Worm (Caenorhabditis elegans) whole organism, L1 larva: Measurements from ENCODE around the gene F26F4.8.

Experiments
- alr-1 ChIP-seq: fragments of 200-800 bp; sonication (Bioruptor generic); optimal IDR thresholded peaks from 2 replicates; lab custom pipeline; 2018; ENCODE audit warnings: borderline replicate concordance, mild to moderate bottlenecking, missing genetic modification characterization, missing compliant biosample characterization
- ama-1 ChIP-seq: fragments of 150-350 bp; optimal IDR thresholded peaks from 2 replicates; lab custom pipeline; 2014
- efl-1 ChIP-seq, 4 experiments: fragments of 150-350 bp; optimal IDR thresholded peaks in 3 of 4; peaks in 1 of 4; 1 replicate in 1 of 4; 2 replicates in 3 of 4; lab custom pipeline; 2014; ENCODE audit warnings: missing biosample characterization in 2 of 4, missing genetic modification characterization in 2 of 4, missing genetic modification reagents in 2 of 4
- egl-13 ChIP-seq: sonication (generic microtip); optimal IDR thresholded peaks from 2 replicates; lab custom pipeline; 2016; ENCODE audit warnings: missing genotype, missing genetic modification reagents, missing genetic modification characterization, missing compliant biosample characterization
- ets-5 ChIP-seq: fragments of 200-800 bp; sonication (Bioruptor generic); IDR thresholded peaks from 2 replicates; pipeline ENCODE4 v1.3.6; 2022; ENCODE audit warnings: missing genetic modification characterization, missing compliant biosample characterization
- fkh-10 ChIP-seq: sonication (generic microtip); optimal IDR thresholded peaks from 2 replicates; lab custom pipeline; 2017; ENCODE audit warnings: missing biosample characterization, missing genetic modification reagents, missing genetic modification characterization
- jun-1 ChIP-seq: fragments of 150-350 bp; optimal IDR thresholded peaks from 2 replicates; lab custom pipeline; 2014; ENCODE audit warnings: missing biosample characterization, missing genetic modification reagents, missing genetic modification characterization
- lin-13 ChIP-seq: fragments of 150-350 bp; optimal IDR thresholded peaks from 2 replicates; lab custom pipeline; 2014; ENCODE audit warnings: missing biosample characterization, missing genetic modification reagents, missing genetic modification characterization
- lsy-2 ChIP-seq, 2 experiments: fragments of 150-350 bp; optimal IDR thresholded peaks; 2 replicates each; lab custom pipeline; 2014; ENCODE audit warnings: missing biosample characterization in 2 of 2, missing genetic modification characterization in 2 of 2
- nhr-237 ChIP-seq: fragments of 150-350 bp; optimal IDR thresholded peaks from 2 replicates; lab custom pipeline; 2014; ENCODE audit warnings: missing biosample characterization, missing genetic modification characterization
- nhr-77 ChIP-seq: fragments of 150-350 bp; optimal IDR thresholded peaks from 2 replicates; lab custom pipeline; 2014; ENCODE audit warnings: missing biosample characterization, missing genetic modification characterization
- skn-1 ChIP-seq: fragments of 150-350 bp; optimal IDR thresholded peaks from 2 replicates; lab custom pipeline; 2014; ENCODE audit warnings: missing biosample characterization, missing genetic modification characterization
- snpc-4 ChIP-seq: fragments of 150-350 bp; optimal IDR thresholded peaks from 2 replicates; lab custom pipeline; 2014; ENCODE audit warnings: missing biosample characterization, missing genetic modification characterization
- unc-86 ChIP-seq: sonication (generic microtip); optimal IDR thresholded peaks from 2 replicates; lab custom pipeline; 2016; ENCODE audit warnings: missing genetic modification characterization, missing compliant biosample characterization

DNA sequence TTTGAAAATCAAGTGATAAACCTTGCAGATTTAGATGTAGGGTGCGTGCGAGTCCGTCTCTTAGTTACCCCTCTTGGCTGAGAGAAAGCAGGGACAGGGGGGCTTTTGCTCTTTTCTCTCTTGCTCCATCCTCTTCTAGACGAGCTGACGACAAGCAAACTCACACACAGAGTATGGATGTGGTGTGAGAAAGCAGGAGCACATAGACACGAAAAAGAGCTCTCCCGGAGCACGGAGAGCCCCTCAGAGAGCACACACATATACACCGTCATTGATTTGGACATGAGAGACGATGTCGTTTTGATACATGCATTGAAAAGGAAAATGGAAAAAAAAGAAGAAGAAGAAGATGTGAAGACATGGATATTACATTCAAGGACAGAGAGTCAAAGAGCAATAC lies 29.6 kb downstream of the F26F4.8 start:
- no peak for TF ChIP-seq skn-1 (tag; lab: Kevin White, UChicago)
- no peak for TF ChIP-seq nhr-77
- TF ChIP-seq alr-1, result no peak
- peak; percentile 47 for TF ChIP-seq egl-13 (tag; lab: Kevin White, UChicago)
- TF ChIP-seq snpc-4 (tag; lab: Kevin White, UChicago), result no peak
- TF ChIP-seq lin-13 (GFP tag; lab: Kevin White, UChicago), result no peak
- no peak for TF ChIP-seq ets-5 (GFP tag; lab: Robert Waterston, UW)
- TF ChIP-seq jun-1 (tag; lab: Kevin White, UChicago), result no peak
- peak; percentile 2 to 34 for TF ChIP-seq efl-1 (optimal IDR thresholded peaks at IDR 0.05; lab: Kevin White, UChicago)
- peak in 1 of 2 experiments; percentile 62 for TF ChIP-seq efl-1 (GFP tag; optimal IDR thresholded peaks at IDR 0.05 in 1 of 2; lab: Kevin White, UChicago)
- TF ChIP-seq unc-86, result peak; percentile 50
- peak in 1 of 2 experiments; percentile 7 for TF ChIP-seq lsy-2 (tag; optimal IDR thresholded peaks at IDR 0.05; lab: Kevin White, UChicago)
- TF ChIP-seq ama-1 (lab: Kevin White, UChicago), result no peak
- no peak for TF ChIP-seq nhr-237
- peak; percentile 42 for TF ChIP-seq fkh-10 (GFP tag; lab: Kevin White, UChicago)
